Worm (Caenorhabditis elegans) whole organism, young adult: ENCODE results near the gene dmd-5.

ENCODE experiments used
- F33H1.4 ChIP-seq: fragments of 200-800 bp; sonication (Bioruptor generic); IDR thresholded peaks from 2 replicates; pipeline ENCODE4 v1.3.6; 2022; ENCODE audit warnings: missing genetic modification reagents, missing genetic modification characterization, missing compliant biosample characterization
- akir-1 ChIP-seq: fragments of 200-800 bp; sonication (Bioruptor generic); optimal IDR thresholded peaks from 2 replicates; lab custom pipeline; 2018; ENCODE audit warnings: mild to moderate bottlenecking, missing genetic modification characterization, moderate library complexity, missing compliant biosample characterization
- ama-1 ChIP-seq, 3 experiments: fragments of 150-350 bp in 1 of 3; sonication (generic microtip) in 2 of 3; optimal IDR thresholded peaks; 2 replicates each; lab custom pipeline; 2014 to 2018; ENCODE audit warnings: missing biosample characterization in 2 of 3, missing genetic modification characterization in 2 of 3, missing genetic modification reagents in 2 of 3
- atf-7 ChIP-seq: sonication (generic microtip); optimal IDR thresholded peaks from 2 replicates; lab custom pipeline; 2017; ENCODE audit warnings: mild to moderate bottlenecking, missing genetic modification characterization, missing compliant biosample characterization
- ccch-3 ChIP-seq: fragments of 200-800 bp; sonication (Bioruptor generic); optimal IDR thresholded peaks from 2 replicates; lab custom pipeline; 2018; ENCODE audit warnings: mild to moderate bottlenecking, missing genetic modification characterization, missing compliant biosample characterization
- ceh-91 ChIP-seq: fragments of 200-800 bp; sonication (Bioruptor generic); IDR thresholded peaks from 2 replicates; pipeline ENCODE4 v1.3.6; 2022; ENCODE audit warnings: missing genetic modification reagents, missing genetic modification characterization, missing compliant biosample characterization
- dpl-1 ChIP-seq: fragments of 150-350 bp; optimal IDR thresholded peaks from 2 replicates; lab custom pipeline; 2014; ENCODE audit warnings: missing biosample characterization, missing genetic modification reagents, missing genetic modification characterization
- efl-1 ChIP-seq: fragments of 150-350 bp; optimal IDR thresholded peaks from 2 replicates; lab custom pipeline; 2014; ENCODE audit warnings: missing biosample characterization, missing genetic modification reagents, missing genetic modification characterization
- gei-17 ChIP-seq: fragments of 200-800 bp; sonication (Bioruptor generic); optimal IDR thresholded peaks from 2 replicates; lab custom pipeline; 2018; ENCODE audit warnings: mild to moderate bottlenecking, missing genetic modification characterization, missing compliant biosample characterization
- nfya-1 ChIP-seq: sonication (generic microtip); optimal IDR thresholded peaks from 2 replicates; lab custom pipeline; 2017; ENCODE audit warnings: antibody characterized with exemption, missing compliant biosample characterization, missing genetic modification characterization, borderline replicate concordance; ENCODE audit not compliant: insufficient read depth
- rpc-1 ChIP-seq, 2 experiments: fragments of 150-350 bp in 1 of 2; sonication (generic microtip) in 1 of 2; optimal IDR thresholded peaks; 2 replicates each; lab custom pipeline; 2014 to 2018; ENCODE audit warnings: missing biosample characterization in 1 of 2, missing genetic modification characterization in 1 of 2, missing genetic modification reagents in 1 of 2, missing genotype in 1 of 2
- snpc-3.4 ChIP-seq: sonication (generic microtip); optimal IDR thresholded peaks from 2 replicates; lab custom pipeline; 2017; ENCODE audit warnings: missing genetic modification characterization, mild to moderate bottlenecking, missing compliant biosample characterization, antibody characterized with exemption, moderate library complexity, missing genotype, missing genetic modification reagents
- snpc-4 ChIP-seq, 5 experiments: fragments of 150-350 bp in 1 of 5; sonication (generic microtip) in 4 of 5; optimal IDR thresholded peaks; 2 replicates each; lab custom pipeline; 2014 to 2018; ENCODE audit warnings: missing genetic modification characterization in 5 of 5, missing biosample characterization in 3 of 5, antibody characterized with exemption in 2 of 5, mild to moderate bottlenecking in 2 of 5, missing compliant biosample characterization in 2 of 5, missing genotype in 2 of 5, moderate library complexity in 2 of 5, missing genetic modification reagents in 1 of 5
- unc-62 ChIP-seq: fragments of 150-350 bp; optimal IDR thresholded peaks from 2 replicates; lab custom pipeline; 2014; ENCODE audit warnings: missing biosample characterization, missing genetic modification reagents, missing genetic modification characterization

ce11 chrII:5774879-5775278 lies 859 bp upstream of the dmd-5 start:
- TF ChIP-seq akir-1 (GFP tag; lab: Kevin White, UChicago), result no peak
- no peak for TF ChIP-seq rpc-1 (optimal IDR thresholded peaks at IDR 0.05; lab: Kevin White, UChicago)
- no peak for TF ChIP-seq rpc-1 (tag; optimal IDR thresholded peaks at IDR 0.05; lab: Kevin White, UChicago)
- TF ChIP-seq gei-17, result no peak
- TF ChIP-seq ccch-3 (GFP tag; lab: Kevin White, UChicago), result no peak
- no peak for TF ChIP-seq dpl-1 (GFP tag; lab: Kevin White, UChicago)
- TF ChIP-seq ama-1 (optimal IDR thresholded peaks at IDR 0.05; lab: Kevin White, UChicago), result no peak
- TF ChIP-seq ama-1 (GFP tag; optimal IDR thresholded peaks at IDR 0.05; lab: Kevin White, UChicago), result no peak
- no peak for TF ChIP-seq ceh-91 (GFP tag; lab: Robert Waterston, UW)
- TF ChIP-seq snpc-4 (GFP tag; optimal IDR thresholded peaks at IDR 0.05; lab: Kevin White, UChicago), result no peak
- no peak for TF ChIP-seq snpc-4 (tag; optimal IDR thresholded peaks at IDR 0.05; lab: Kevin White, UChicago)
- no peak for TF ChIP-seq unc-62 (GFP tag; lab: Kevin White, UChicago)
- no peak for TF ChIP-seq nfya-1 (tag; lab: Kevin White, UChicago)
- no peak for TF ChIP-seq F33H1.4
- TF ChIP-seq atf-7, result no peak
- TF ChIP-seq efl-1 (GFP tag; lab: Kevin White, UChicago), result no peak
- TF ChIP-seq snpc-3.4 (tag; lab: Kevin White, UChicago), result no peak
